Fruit fly (Drosophila melanogaster) whole organism, wandering third instar larva: Measurements from ENCODE around the gene Vm26Ac.

Experiments
- Abd-B ChIP-seq: fragments of >200 bp; optimal IDR thresholded peaks from 2 replicates; lab custom pipeline; 2017; ENCODE audit warnings: missing biosample characterization, missing genetic modification characterization
- CG32264 ChIP-seq: fragments of 200-800 bp; sonication (Bioruptor generic); optimal IDR thresholded peaks from 2 replicates; lab custom pipeline; 2016; ENCODE audit warnings: missing biosample characterization, missing genetic modification characterization
- Myc ChIP-seq: fragments of >200 bp; optimal IDR thresholded peaks from 2 replicates; lab custom pipeline; 2017
- dmrt93B ChIP-seq: fragments of 200-800 bp; sonication (Bioruptor generic); optimal IDR thresholded peaks from 2 replicates; lab custom pipeline; 2018; ENCODE audit warnings: missing biosample characterization, mild to moderate bottlenecking, missing genetic modification characterization
- ey ChIP-seq: fragments of 200-800 bp; sonication (Bioruptor generic); optimal IDR thresholded peaks from 2 replicates; lab custom pipeline; 2016; ENCODE audit warnings: missing biosample characterization, missing genetic modification characterization
- foxo ChIP-seq, 2 experiments: fragments of 200-800 bp; sonication (Bioruptor generic); optimal IDR thresholded peaks; 2 replicates in 1 of 2; 3 replicates in 1 of 2; lab custom pipeline; 2016 to 2017; ENCODE audit warnings: missing biosample characterization in 2 of 2, missing genetic modification characterization in 2 of 2
- fru ChIP-seq: fragments of 200-800 bp; sonication (Bioruptor generic); optimal IDR thresholded peaks from 3 replicates; lab custom pipeline; 2016; ENCODE audit warnings: missing biosample characterization, mild to moderate bottlenecking, missing genetic modification characterization
- h ChIP-seq: fragments of 200-800 bp; sonication (Bioruptor generic); optimal IDR thresholded peaks from 3 replicates; lab custom pipeline; 2016; ENCODE audit warnings: missing biosample characterization, mild to moderate bottlenecking, missing genetic modification characterization
- pan ChIP-seq: fragments of >200 bp; optimal IDR thresholded peaks from 2 replicates; lab custom pipeline; 2017
- psq ChIP-seq: fragments of 200-800 bp; sonication (Bioruptor generic); optimal IDR thresholded peaks from 3 replicates; lab custom pipeline; 2017; ENCODE audit warnings: missing biosample characterization, mild to moderate bottlenecking, missing genetic modification characterization, moderate library complexity
- usp ChIP-seq: fragments of >200 bp; optimal IDR thresholded peaks from 2 replicates; lab custom pipeline; 2017; ENCODE audit warnings: missing biosample characterization, missing genetic modification characterization
- woc ChIP-seq: sonication (Bioruptor generic); optimal IDR thresholded peaks from 2 replicates; lab custom pipeline; 2016; ENCODE audit warnings: missing biosample characterization, mild to moderate bottlenecking, missing genetic modification characterization

DNA sequence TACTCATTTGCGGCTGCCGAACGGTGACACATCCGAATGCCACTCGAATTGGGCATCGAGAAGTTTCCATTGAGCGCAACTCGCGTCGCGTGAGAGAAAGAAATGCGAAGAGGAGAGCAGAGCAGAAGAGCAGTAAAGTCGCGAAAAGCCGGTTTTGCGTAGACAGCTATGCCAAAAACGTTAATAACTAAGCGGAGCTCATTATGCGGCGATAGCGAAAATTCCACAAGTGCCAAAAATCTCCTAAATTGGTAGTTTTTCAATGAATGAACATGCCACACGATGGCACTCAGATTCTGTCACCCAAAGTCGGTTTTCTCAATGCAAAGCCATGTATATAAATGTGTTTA is 19.3 kb upstream of the Vm26Ac start:
- no peak for TF ChIP-seq psq (GFP tag; lab: Kevin White, UChicago)
- no peak for TF ChIP-seq dmrt93B (GFP tag; lab: Kevin White, UChicago)
- TF ChIP-seq pan (lab: Kevin White, UChicago): no peak
- no peak for TF ChIP-seq ey (GFP tag; lab: Kevin White, UChicago)
- no peak for TF ChIP-seq foxo (GFP tag; optimal IDR thresholded peaks at IDR 0.05; lab: Kevin White, UChicago)
- TF ChIP-seq Abd-B (GFP tag; lab: Kevin White, UChicago): no peak
- no peak for TF ChIP-seq usp
- TF ChIP-seq Myc (lab: Kevin White, UChicago): no peak
- TF ChIP-seq CG32264 (GFP tag; lab: Kevin White, UChicago): no peak
- no peak for TF ChIP-seq h (GFP tag; lab: Kevin White, UChicago)
- TF ChIP-seq fru: no peak
- no peak for TF ChIP-seq woc
